Worm (Caenorhabditis elegans): Measurements from ENCODE around the gene pac-1.

The pac-1 gene

DNA sequence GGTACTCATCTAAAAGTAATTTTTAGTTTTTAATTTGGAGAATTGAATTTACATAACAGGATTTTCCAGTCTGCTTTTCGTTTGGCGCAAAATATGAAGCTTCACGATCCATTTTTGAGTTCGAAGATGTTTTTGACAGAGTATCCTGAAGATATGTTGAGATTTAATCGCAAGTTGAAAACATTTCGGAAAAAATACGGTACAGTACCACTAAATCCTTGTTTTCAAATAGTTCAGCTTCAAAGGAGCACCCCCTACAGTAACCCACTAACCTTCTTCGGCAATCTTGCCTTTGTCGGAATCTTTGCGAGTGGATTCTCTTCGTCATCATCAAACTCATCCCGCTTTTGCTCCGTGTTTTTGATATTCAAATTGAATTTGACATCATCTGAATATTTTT lies 24.2 kb downstream of the pac-1 start:
- TF ChIP-seq hmg-1.1 (GFP tag; IDR thresholded peaks at IDR 0.05) (0 out of 2 replicates have a peak, but pooled peaks have one; percentile 12), ceh-62 (tag; optimal IDR thresholded peaks at IDR 0.05) (no peak), fkh-10 (GFP tag; optimal IDR thresholded peaks at IDR 0.05) (no peak), fos-1 (tag; optimal IDR thresholded peaks at IDR 0.05) (no peak), nhr-76 (tag; optimal IDR thresholded peaks at IDR 0.05) (no peak), gei-8 (GFP tag; optimal IDR thresholded peaks at IDR 0.05) (no peak), unc-39 (tag; optimal IDR thresholded peaks at IDR 0.05) (no peak), mdt-29 (GFP tag; IDR thresholded peaks at IDR 0.05) (no peak), zfp-2 (tag; optimal IDR thresholded peaks at IDR 0.05) (no peak), nhr-77 (tag; optimal IDR thresholded peaks at IDR 0.05) (no peak), ctbp-1 (GFP tag; IDR thresholded peaks at IDR 0.05) (no peak), lin-15B (tag; optimal IDR thresholded peaks at IDR 0.05) (no peak), snpc-4 (tag; optimal IDR thresholded peaks at IDR 0.05) (no peak), lin-13 (GFP tag; optimal IDR thresholded peaks at IDR 0.05) (no peak), pqm-1 (tag; optimal IDR thresholded peaks at IDR 0.05) (no peak), sdz-12 (GFP tag; optimal IDR thresholded peaks at IDR 0.05) (no peak), nhr-48 (tag; optimal IDR thresholded peaks at IDR 0.05) (no peak), unc-130 (GFP tag; optimal IDR thresholded peaks at IDR 0.05) (no peak), ama-1 (optimal IDR thresholded peaks at IDR 0.05) (peak; percentile 58), nhr-111 (GFP tag; optimal IDR thresholded peaks at IDR 0.05) (no peak), spr-1 (tag; optimal IDR thresholded peaks at IDR 0.05) (no peak), php-3 (GFP tag; IDR thresholded peaks at IDR 0.05) (no peak), ceh-32 (tag; optimal IDR thresholded peaks at IDR 0.05; ENCODE audit: poor library complexity) (no peak), mep-1 (tag; optimal IDR thresholded peaks at IDR 0.05) (no peak), Y5F2A.4 (GFP tag; optimal IDR thresholded peaks at IDR 0.05) (no peak), pha-4 (GFP tag; IDR thresholded peaks at IDR 0.05) (no peak), pha-4 (tag; optimal IDR thresholded peaks at IDR 0.05) (no peak), daf-12 (tag; optimal IDR thresholded peaks at IDR 0.05) (no peak), dve-1 (tag; optimal IDR thresholded peaks at IDR 0.05; ENCODE audit: insufficient read depth) (no peak), T26A8.4 (GFP tag; IDR thresholded peaks at IDR 0.05) (peak; percentile 34; the same call in 1 of the 2 replicates), saeg-2 (GFP tag; IDR thresholded peaks at IDR 0.05) (no peak), nhr-6 (tag; optimal IDR thresholded peaks at IDR 0.05) (no peak), R02D3.7 (tag; optimal IDR thresholded peaks at IDR 0.05) (no peak), ceh-20 (GFP tag; IDR thresholded peaks at IDR 0.05) (no peak), lin-1 (GFP tag; IDR thresholded peaks at IDR 0.05) (no peak), nhr-10 (tag; optimal IDR thresholded peaks at IDR 0.05) (no peak), madf-5 (GFP tag; IDR thresholded peaks at IDR 0.05) (no peak), unc-62 (GFP tag; optimal IDR thresholded peaks at IDR 0.05 in 1 of 2) (no peak), unc-62 (tag; optimal IDR thresholded peaks at IDR 0.05) (no peak), nhr-28 (tag; optimal IDR thresholded peaks at IDR 0.05) (no peak), tag-97 (GFP tag; IDR thresholded peaks at IDR 0.05) (no peak), daf-19 (GFP tag; conservative IDR thresholded peaks at IDR 0.05) (no peak), daf-16 (GFP tag; optimal IDR thresholded peaks at IDR 0.05) (no peak), daf-16 (tag; optimal IDR thresholded peaks at IDR 0.05) (no peak), Y75B8A.6 (GFP tag; IDR thresholded peaks at IDR 0.05) (no peak), egl-43 (GFP tag; IDR thresholded peaks at IDR 0.05) (0 out of 2 replicates have a peak, but pooled peaks have one; percentile 11), lim-7 (GFP tag; IDR thresholded peaks at IDR 0.05) (no peak), mes-2 (tag; optimal IDR thresholded peaks at IDR 0.05; ENCODE audit: poor library complexity, severe bottlenecking) (no peak), nhr-11 (tag; optimal IDR thresholded peaks at IDR 0.05) (no peak), lir-3 (tag; optimal IDR thresholded peaks at IDR 0.05) (no peak), ceh-44 (GFP tag; IDR thresholded peaks at IDR 0.05) (no peak), jun-1 (tag; optimal IDR thresholded peaks at IDR 0.05) (peak; percentile 66), aha-1 (tag) (peak; percentile 38), ztf-11 (tag; optimal IDR thresholded peaks at IDR 0.05) (no peak), mxl-2 (GFP tag; conservative IDR thresholded peaks at IDR 0.05) (no peak)

Measured in whole organism, L4 larva.